Worm (Caenorhabditis elegans) whole organism, L1 larva: ENCODE results near the gene C27C12.1.

Experiments
- C16A3.4 ChIP-seq: fragments of 150-350 bp; optimal IDR thresholded peaks from 2 replicates; lab custom pipeline; 2014; ENCODE audit warnings: missing biosample characterization, missing genetic modification characterization
- C34B4.2 ChIP-seq: sonication (generic microtip); optimal IDR thresholded peaks from 2 replicates; lab custom pipeline; 2017; ENCODE audit warnings: mild to moderate bottlenecking, missing genetic modification characterization, missing compliant biosample characterization
- F16B12.6 ChIP-seq: fragments of 150-350 bp; optimal IDR thresholded peaks from 2 replicates; lab custom pipeline; 2014; ENCODE audit warnings: missing biosample characterization, missing genetic modification characterization
- aha-1 ChIP-seq: fragments of 150-350 bp; optimal IDR thresholded peaks from 2 replicates; lab custom pipeline; 2014; ENCODE audit warnings: missing biosample characterization, missing genetic modification characterization
- blmp-1 ChIP-seq: fragments of 150-350 bp; optimal IDR thresholded peaks from 2 replicates; lab custom pipeline; 2014; ENCODE audit warnings: missing biosample characterization, missing genetic modification characterization
- ceh-63 ChIP-seq: fragments of 200-800 bp; sonication (Bioruptor generic); optimal IDR thresholded peaks from 2 replicates; lab custom pipeline; 2018; ENCODE audit warnings: mild to moderate bottlenecking, missing genetic modification characterization, missing compliant biosample characterization
- ceh-82 ChIP-seq, 3 experiments: fragments of 150-350 bp in 1 of 3; sonication (generic microtip) in 2 of 3; optimal IDR thresholded peaks; 2 replicates each; lab custom pipeline; 2014 to 2017; ENCODE audit warnings: missing biosample characterization in 3 of 3, missing genetic modification characterization in 3 of 3
- ces-1 ChIP-seq: fragments of 150-350 bp; optimal IDR thresholded peaks from 2 replicates; lab custom pipeline; 2014; ENCODE audit warnings: missing biosample characterization, missing genetic modification reagents, missing genetic modification characterization
- dpl-1 ChIP-seq, 3 experiments: fragments of 150-350 bp in 2 of 3; sonication (generic microtip) in 1 of 3; optimal IDR thresholded peaks; 2 replicates each; lab custom pipeline; 2014 to 2017; ENCODE audit warnings: missing biosample characterization in 3 of 3, missing genetic modification characterization in 3 of 3, missing genetic modification reagents in 3 of 3
- dsc-1 ChIP-seq: sonication (generic microtip); optimal IDR thresholded peaks from 2 replicates; lab custom pipeline; 2016; ENCODE audit warnings: mild to moderate bottlenecking, missing genetic modification characterization, missing compliant biosample characterization
- efl-1 ChIP-seq, 4 experiments: fragments of 150-350 bp; optimal IDR thresholded peaks in 3 of 4; peaks in 1 of 4; 1 replicate in 1 of 4; 2 replicates in 3 of 4; lab custom pipeline; 2014; ENCODE audit warnings: missing biosample characterization in 2 of 4, missing genetic modification characterization in 2 of 4, missing genetic modification reagents in 2 of 4
- egl-13 ChIP-seq: sonication (generic microtip); optimal IDR thresholded peaks from 2 replicates; lab custom pipeline; 2016; ENCODE audit warnings: missing genotype, missing genetic modification reagents, missing genetic modification characterization, missing compliant biosample characterization
- elt-2 ChIP-seq: sonication (generic microtip); optimal IDR thresholded peaks from 2 replicates; lab custom pipeline; 2016; ENCODE audit warnings: missing genetic modification characterization, mild to moderate bottlenecking, inconsistent platforms, missing compliant biosample characterization, missing genetic modification reagents
- elt-3 ChIP-seq, 6 experiments: fragments of 150-350 bp in 1 of 6; sonication (generic microtip); optimal IDR thresholded peaks; 2 replicates each; lab custom pipeline; 2017 to 2018; ENCODE audit warnings: missing biosample characterization in 6 of 6, missing genetic modification characterization in 6 of 6, inconsistent platforms in 1 of 6
- fkh-10 ChIP-seq: sonication (generic microtip); optimal IDR thresholded peaks from 2 replicates; lab custom pipeline; 2017; ENCODE audit warnings: missing biosample characterization, missing genetic modification reagents, missing genetic modification characterization
- fkh-8 ChIP-seq: sonication (generic microtip); optimal IDR thresholded peaks from 2 replicates; lab custom pipeline; 2016; ENCODE audit warnings: mild to moderate bottlenecking, missing genetic modification characterization, missing compliant biosample characterization
- fos-1 ChIP-seq: fragments of 150-350 bp; optimal IDR thresholded peaks from 2 replicates; lab custom pipeline; 2014; ENCODE audit warnings: missing biosample characterization, missing genetic modification characterization
- grh-1 ChIP-seq: fragments of 200-800 bp; sonication (Bioruptor generic); IDR thresholded peaks from 2 replicates; pipeline ENCODE4 v1.3.6; 2022; ENCODE audit warnings: missing genetic modification reagents, missing genetic modification characterization, missing compliant biosample characterization
- irx-1 ChIP-seq: sonication (generic microtip); optimal IDR thresholded peaks from 2 replicates; lab custom pipeline; 2016; ENCODE audit warnings: missing genetic modification characterization, missing compliant biosample characterization
- jun-1 ChIP-seq: fragments of 150-350 bp; optimal IDR thresholded peaks from 2 replicates; lab custom pipeline; 2014; ENCODE audit warnings: missing biosample characterization, missing genetic modification reagents, missing genetic modification characterization
- lin-14 ChIP-seq: fragments of 200-800 bp; sonication (Bioruptor generic); optimal IDR thresholded peaks from 2 replicates; lab custom pipeline; 2018; ENCODE audit warnings: mild to moderate bottlenecking, missing genetic modification characterization, moderate library complexity, missing compliant biosample characterization
- lin-35 ChIP-seq, 2 experiments: fragments of 150-350 bp; optimal IDR thresholded peaks; 2 replicates each; lab custom pipeline; 2014; ENCODE audit warnings: missing biosample characterization in 2 of 2, missing genetic modification characterization in 2 of 2, missing genetic modification reagents in 2 of 2
- lir-3 ChIP-seq: sonication (generic microtip); optimal IDR thresholded peaks from 2 replicates; lab custom pipeline; 2016; ENCODE audit warnings: mild to moderate bottlenecking, missing genetic modification characterization, moderate library complexity, missing compliant biosample characterization; ENCODE audit not compliant: poor library complexity
- mdl-1 ChIP-seq, 2 experiments: fragments of 150-350 bp; optimal IDR thresholded peaks; 2 replicates each; lab custom pipeline; 2014 to 2017; ENCODE audit warnings: missing biosample characterization in 2 of 2, missing genetic modification characterization in 2 of 2, inconsistent platforms in 1 of 2
- mep-1 ChIP-seq: fragments of 150-350 bp; optimal IDR thresholded peaks from 2 replicates; lab custom pipeline; 2014; ENCODE audit warnings: missing biosample characterization, missing genetic modification characterization
- nhr-12 ChIP-seq: sonication (generic microtip); optimal IDR thresholded peaks from 2 replicates; lab custom pipeline; 2017; ENCODE audit warnings: missing biosample characterization, missing genetic modification characterization
- nhr-47 ChIP-seq: sonication (generic microtip); optimal IDR thresholded peaks from 2 replicates; lab custom pipeline; 2016; ENCODE audit warnings: mild to moderate bottlenecking, missing genetic modification characterization, moderate library complexity, missing compliant biosample characterization
- nhr-71 ChIP-seq: sonication (generic microtip); optimal IDR thresholded peaks from 2 replicates; lab custom pipeline; 2016; ENCODE audit warnings: mild to moderate bottlenecking, missing genetic modification characterization, moderate library complexity, missing compliant biosample characterization
- nhr-77 ChIP-seq: fragments of 150-350 bp; optimal IDR thresholded peaks from 2 replicates; lab custom pipeline; 2014; ENCODE audit warnings: missing biosample characterization, missing genetic modification characterization
- nhr-84 ChIP-seq: sonication (generic microtip); optimal IDR thresholded peaks from 2 replicates; lab custom pipeline; 2017; ENCODE audit warnings: missing biosample characterization, missing genetic modification characterization
- nhr-85 ChIP-seq: sonication (generic microtip); peaks from one replicate; lab custom pipeline; 2016; ENCODE audit warnings: missing genetic modification characterization, inconsistent platforms, missing compliant biosample characterization
- nhr-90 ChIP-seq: sonication (generic microtip); optimal IDR thresholded peaks from 2 replicates; lab custom pipeline; 2016; ENCODE audit warnings: mild to moderate bottlenecking, missing genetic modification characterization, missing compliant biosample characterization; ENCODE audit not compliant: poor library complexity
- pqm-1 ChIP-seq: sonication (generic microtip); optimal IDR thresholded peaks from 3 replicates; lab custom pipeline; 2017; ENCODE audit warnings: missing biosample characterization, missing genetic modification characterization
- skn-1 ChIP-seq: fragments of 150-350 bp; optimal IDR thresholded peaks from 2 replicates; lab custom pipeline; 2014; ENCODE audit warnings: missing biosample characterization, missing genetic modification characterization
- snpc-4 ChIP-seq: fragments of 150-350 bp; optimal IDR thresholded peaks from 2 replicates; lab custom pipeline; 2014; ENCODE audit warnings: missing biosample characterization, missing genetic modification characterization
- sptf-1 ChIP-seq: fragments of 150-350 bp; optimal IDR thresholded peaks from 2 replicates; lab custom pipeline; 2014; ENCODE audit warnings: missing biosample characterization, missing genetic modification characterization
- sup-37 ChIP-seq: fragments of 200-800 bp; sonication (Bioruptor generic); optimal IDR thresholded peaks from 2 replicates; lab custom pipeline; 2018; ENCODE audit warnings: mild to moderate bottlenecking, missing genetic modification characterization, missing compliant biosample characterization
- swsn-7 ChIP-seq: sonication (generic microtip); optimal IDR thresholded peaks from 2 replicates; lab custom pipeline; 2016; ENCODE audit warnings: missing genetic modification characterization, missing compliant biosample characterization
- unc-130 ChIP-seq: fragments of 150-350 bp; optimal IDR thresholded peaks from 2 replicates; lab custom pipeline; 2017; ENCODE audit warnings: missing biosample characterization, missing genetic modification characterization, inconsistent platforms
- unc-86 ChIP-seq: sonication (generic microtip); optimal IDR thresholded peaks from 2 replicates; lab custom pipeline; 2016; ENCODE audit warnings: missing genetic modification characterization, missing compliant biosample characterization
- xbp-1 ChIP-seq: sonication (generic microtip); optimal IDR thresholded peaks from 2 replicates; lab custom pipeline; 2016; ENCODE audit warnings: missing genetic modification characterization, missing compliant biosample characterization
- zip-4 ChIP-seq: fragments of 200-800 bp; sonication (Bioruptor generic); optimal IDR thresholded peaks from 2 replicates; lab custom pipeline; 2018; ENCODE audit warnings: mild to moderate bottlenecking, missing genetic modification characterization, moderate library complexity, missing compliant biosample characterization
- ztf-11 ChIP-seq, 2 experiments: sonication (generic microtip); optimal IDR thresholded peaks; 2 replicates each; lab custom pipeline; 2016 to 2017; ENCODE audit warnings: missing genetic modification characterization in 2 of 2, missing biosample characterization in 1 of 2, missing compliant biosample characterization in 1 of 2

Gene C27C12.1

ce11 chrX:14838339-14838738 is 15.2 kb downstream of the C27C12.1 start:
- TF ChIP-seq dsc-1 (tag; lab: Kevin White, UChicago) (no peak), swsn-7 (tag; lab: Kevin White, UChicago) (peak; percentile 1), nhr-47 (tag; lab: Kevin White, UChicago) (peak; percentile 42), nhr-77 (tag; lab: Kevin White, UChicago) (no peak), fkh-8 (tag; lab: Kevin White, UChicago) (peak; percentile 45), nhr-71 (tag; lab: Kevin White, UChicago) (peak; percentile 43), blmp-1 (tag; lab: Kevin White, UChicago) (no peak), unc-86 (tag; lab: Kevin White, UChicago) (peak; percentile 73), lin-14 (peak; percentile 39), C16A3.4 (no peak), nhr-85 (tag; lab: Kevin White, UChicago) (no peak)

DNA sequence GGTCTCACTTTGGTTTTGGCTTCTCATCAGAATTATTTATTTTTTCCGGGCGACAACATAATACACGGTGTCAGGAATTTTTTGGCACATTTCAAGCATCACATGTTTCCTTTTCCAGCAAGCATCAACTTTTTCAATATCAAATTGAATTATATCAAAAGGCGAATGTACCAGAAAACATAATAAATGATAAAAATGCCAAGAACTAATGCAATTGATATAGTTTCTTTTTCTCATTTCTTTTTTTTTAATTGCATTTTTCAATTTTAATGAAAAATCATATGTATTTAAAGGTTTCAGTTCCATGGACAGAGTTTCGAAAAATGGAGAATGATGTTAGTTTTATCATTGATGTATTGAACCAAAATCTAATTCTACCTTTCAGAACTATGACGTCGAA is 22.0 kb downstream of the C27C12.1 start, which contains the start of gene dpf-2:
dpf-2 (plus strand) TSS at position 301 of the 400 bp plus-strand sequence.
- TF ChIP-seq nhr-85 (tag; lab: Kevin White, UChicago) (no peak), lir-3 (no peak), egl-13 (tag; lab: Kevin White, UChicago) (peak; percentile 13), unc-130 (tag; lab: Kevin White, UChicago) (no peak)

DNA sequence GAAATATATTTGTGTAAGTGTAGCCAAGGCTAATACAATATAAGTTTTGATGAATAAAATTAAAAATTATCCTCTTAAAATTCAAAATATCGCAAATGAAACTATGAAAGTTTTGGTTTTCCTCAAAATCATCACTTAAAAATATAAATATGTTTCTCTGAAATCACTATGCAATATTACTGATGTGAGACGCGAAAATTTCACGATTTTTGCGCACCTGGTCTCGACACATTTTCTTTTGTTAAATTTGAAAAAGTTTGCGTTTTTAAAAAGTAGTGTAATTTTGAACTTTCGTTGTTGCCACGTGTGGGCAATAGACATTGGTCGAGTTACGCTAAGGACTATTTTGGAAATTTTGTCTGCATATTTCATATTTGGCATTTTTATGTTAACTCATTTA is 24.8 kb downstream of the C27C12.1 start:
- no peak for TF ChIP-seq dpl-1 (GFP tag; optimal IDR thresholded peaks at IDR 0.05; lab: Kevin White, UChicago)
- no peak for TF ChIP-seq egl-13 (tag; lab: Kevin White, UChicago)
- TF ChIP-seq ztf-11 (tag; optimal IDR thresholded peaks at IDR 0.05; lab: Kevin White, UChicago): no peak
- TF ChIP-seq skn-1: no peak
- no peak for TF ChIP-seq ces-1 (GFP tag; lab: Kevin White, UChicago)
- TF ChIP-seq ceh-63 (GFP tag; lab: Kevin White, UChicago): no peak
- no peak for TF ChIP-seq aha-1 (tag; lab: Kevin White, UChicago)
- no peak for TF ChIP-seq C34B4.2
- TF ChIP-seq nhr-84: no peak
- no peak for TF ChIP-seq lin-14
- no peak for TF ChIP-seq grh-1 (GFP tag; lab: Robert Waterston, UW)
- no peak for TF ChIP-seq sup-37 (GFP tag; lab: Kevin White, UChicago)
- TF ChIP-seq snpc-4 (tag; lab: Kevin White, UChicago): no peak
- TF ChIP-seq dsc-1 (tag; lab: Kevin White, UChicago): no peak
- no peak for TF ChIP-seq sptf-1 (tag; lab: Kevin White, UChicago)
- TF ChIP-seq, all 84 proteins: peak for 0

ce11 chrX:14824490-14825050 is 29.0 kb downstream of the C27C12.1 start, which contains the start of gene mbk-1:
TSS of gene mbk-1 (minus strand) at chrX:14824540.
- TF ChIP-seq blmp-1 (tag; lab: Kevin White, UChicago): peak; percentile 35
- peak; percentile 39 for TF ChIP-seq irx-1 (tag; lab: Kevin White, UChicago)
- TF ChIP-seq swsn-7 (tag; lab: Kevin White, UChicago): peak; percentile 76
- peak in 2 of 6 experiments; percentile 5 to 13 for TF ChIP-seq elt-3 (tag; optimal IDR thresholded peaks at IDR 0.05; lab: Kevin White, UChicago)
- TF ChIP-seq fkh-8 (tag; lab: Kevin White, UChicago): peak; percentile 40
- peak; percentile 39 to 74 for TF ChIP-seq efl-1 (optimal IDR thresholded peaks at IDR 0.05; lab: Kevin White, UChicago)
- TF ChIP-seq efl-1 (GFP tag; optimal IDR thresholded peaks at IDR 0.05 in 1 of 2; lab: Kevin White, UChicago): peak; percentile 10 to 35
- peak; percentile 17 for TF ChIP-seq jun-1
- peak; percentile 60 for TF ChIP-seq C16A3.4
- TF ChIP-seq nhr-85 (tag; lab: Kevin White, UChicago): peak; percentile 74
- peak; percentile 97 for TF ChIP-seq lin-14
- peak; percentile 85 for TF ChIP-seq nhr-71 (tag; lab: Kevin White, UChicago)
- TF ChIP-seq ceh-82 (tag; optimal IDR thresholded peaks at IDR 0.05; lab: Kevin White, UChicago): peak in 2 of 3 experiments; percentile 11 to 59
- TF ChIP-seq xbp-1 (tag; lab: Kevin White, UChicago): peak; percentile 31
- peak; percentile 57 for TF ChIP-seq egl-13 (tag; lab: Kevin White, UChicago)
- TF ChIP-seq skn-1: peak; percentile 53
- no peak for TF ChIP-seq F16B12.6 (tag; lab: Kevin White, UChicago)
- peak in 1 of 2 experiments; percentile 11 for TF ChIP-seq ztf-11 (tag; optimal IDR thresholded peaks at IDR 0.05; lab: Kevin White, UChicago)
- TF ChIP-seq elt-2: peak; percentile 56
- TF ChIP-seq mep-1 (tag; lab: Kevin White, UChicago): peak; percentile 83
- no peak for TF ChIP-seq zip-4 (GFP tag; lab: Kevin White, UChicago)
- TF ChIP-seq pqm-1 (tag; lab: Kevin White, UChicago): no peak
- TF ChIP-seq unc-86 (tag; lab: Kevin White, UChicago): peak; percentile 43
- TF ChIP-seq nhr-47 (tag; lab: Kevin White, UChicago): peak; percentile 73
- peak in 2 of 3 experiments; percentile 28 to 41 for TF ChIP-seq dpl-1 (GFP tag; optimal IDR thresholded peaks at IDR 0.05; lab: Kevin White, UChicago)
- TF ChIP-seq sptf-1 (tag; lab: Kevin White, UChicago): no peak
- peak in 1 of 2 experiments; percentile 75 for TF ChIP-seq mdl-1 (tag; optimal IDR thresholded peaks at IDR 0.05; lab: Kevin White, UChicago)
- TF ChIP-seq nhr-12 (tag; lab: Kevin White, UChicago): no peak
- TF ChIP-seq lin-35 (GFP tag; optimal IDR thresholded peaks at IDR 0.05; lab: Kevin White, UChicago): peak; percentile 16 to 69
- no peak for TF ChIP-seq fkh-10 (GFP tag; lab: Kevin White, UChicago)
- TF ChIP-seq nhr-90: peak; percentile 54
- TF ChIP-seq fos-1 (tag; lab: Kevin White, UChicago): no peak
